Worm (Caenorhabditis elegans) whole organism, L4 larva: ENCODE data around the gene C04A2.15.

Experiments used
- F37D6.2 ChIP-seq: sonication (generic microtip); optimal IDR thresholded peaks from 2 replicates; lab custom pipeline; 2016; ENCODE audit warnings: mild to moderate bottlenecking, missing genetic modification characterization, missing compliant biosample characterization
- F49E8.2 ChIP-seq: sonication (generic microtip); optimal IDR thresholded peaks from 2 replicates; lab custom pipeline; 2016; ENCODE audit warnings: missing compliant biosample characterization, mild to moderate bottlenecking, missing genetic modification characterization, borderline replicate concordance
- R02D3.7 ChIP-seq: fragments of 150-350 bp; sonication (generic microtip); optimal IDR thresholded peaks from 3 replicates; lab custom pipeline; 2014; ENCODE audit warnings: missing biosample characterization, missing genetic modification characterization
- Y48G9A.11 ChIP-seq: fragments of 200-800 bp; sonication (Bioruptor generic); IDR thresholded peaks from 2 replicates; pipeline ENCODE4 v1.3.6; 2022; ENCODE audit warnings: missing genetic modification reagents, missing genetic modification characterization, missing compliant biosample characterization
- Y5F2A.4 ChIP-seq: fragments of 200-800 bp; sonication (Bioruptor generic); optimal IDR thresholded peaks from 2 replicates; lab custom pipeline; 2018; ENCODE audit warnings: mild to moderate bottlenecking, missing genetic modification characterization, missing compliant biosample characterization
- ZK337.2 ChIP-seq: fragments of 200-800 bp; sonication (Bioruptor generic); IDR thresholded peaks from 2 replicates; pipeline ENCODE4 v1.3.6; 2022; ENCODE audit warnings: missing genetic modification reagents, missing genetic modification characterization, missing compliant biosample characterization
- ZK546.5 ChIP-seq, 2 experiments: sonication (generic microtip); optimal IDR thresholded peaks; 2 replicates each; lab custom pipeline; 2017; ENCODE audit warnings: missing biosample characterization in 2 of 2, missing genetic modification characterization in 2 of 2
- ama-1 ChIP-seq: fragments of 150-350 bp; optimal IDR thresholded peaks from 2 replicates; lab custom pipeline; 2014; ENCODE audit warnings: inconsistent platforms, mixed read lengths
- attf-4 ChIP-seq: sonication (generic microtip); optimal IDR thresholded peaks from 3 replicates; lab custom pipeline; 2017; ENCODE audit warnings: missing biosample characterization, missing genetic modification characterization
- ceh-20 ChIP-seq: fragments of 200-800 bp; sonication (Bioruptor generic); IDR thresholded peaks from 2 replicates; pipeline ENCODE4 v1.3.6; 2022; ENCODE audit warnings: missing genetic modification reagents, missing genetic modification characterization, missing compliant biosample characterization
- ceh-62 ChIP-seq: sonication (generic microtip); optimal IDR thresholded peaks from 2 replicates; lab custom pipeline; 2017; ENCODE audit warnings: missing biosample characterization, missing genetic modification characterization
- ceh-82 ChIP-seq: sonication (generic microtip); optimal IDR thresholded peaks from 2 replicates; lab custom pipeline; 2017; ENCODE audit warnings: missing biosample characterization, missing genetic modification characterization
- cey-2 ChIP-seq: sonication (generic microtip); optimal IDR thresholded peaks from 3 replicates; lab custom pipeline; 2017; ENCODE audit warnings: missing genetic modification characterization, mild to moderate bottlenecking, missing compliant biosample characterization, antibody characterized with exemption, borderline replicate concordance; ENCODE audit not compliant: insufficient read depth
- ctbp-1 ChIP-seq: fragments of 200-800 bp; sonication (Bioruptor generic); IDR thresholded peaks from 2 replicates; pipeline ENCODE4 v1.3.6; 2022; ENCODE audit warnings: missing genetic modification reagents, missing genetic modification characterization, missing compliant biosample characterization
- daf-8 ChIP-seq: fragments of 200-800 bp; sonication (Bioruptor generic); IDR thresholded peaks from 2 replicates; pipeline ENCODE4 v1.3.6; 2022; ENCODE audit warnings: missing genetic modification characterization, missing compliant biosample characterization
- dmd-6 ChIP-seq: fragments of 200-800 bp; sonication (Bioruptor generic); IDR thresholded peaks from 2 replicates; pipeline ENCODE4 v1.3.6; 2022; ENCODE audit warnings: missing genetic modification reagents, missing genetic modification characterization, missing compliant biosample characterization
- dpl-1 ChIP-seq: fragments of 150-350 bp; optimal IDR thresholded peaks from 2 replicates; lab custom pipeline; 2014; ENCODE audit warnings: missing biosample characterization, missing genetic modification reagents, missing genetic modification characterization
- duxl-1 ChIP-seq: sonication (generic microtip); optimal IDR thresholded peaks from 2 replicates; lab custom pipeline; 2016; ENCODE audit warnings: mild to moderate bottlenecking, missing genetic modification characterization, moderate library complexity, missing compliant biosample characterization; ENCODE audit not compliant: poor library complexity
- gei-8 ChIP-seq: fragments of 200-800 bp; sonication (Bioruptor generic); optimal IDR thresholded peaks from 2 replicates; lab custom pipeline; 2018; ENCODE audit warnings: mild to moderate bottlenecking, missing genetic modification characterization, missing compliant biosample characterization
- hlh-11 ChIP-seq: fragments of 200-800 bp; sonication (Bioruptor generic); optimal IDR thresholded peaks from 2 replicates; lab custom pipeline; 2018; ENCODE audit warnings: mild to moderate bottlenecking, missing genetic modification characterization, missing compliant biosample characterization
- lin-1 ChIP-seq: fragments of 200-800 bp; sonication (Bioruptor generic); IDR thresholded peaks from 2 replicates; pipeline ENCODE4 v1.3.6; 2022; ENCODE audit warnings: missing genetic modification reagents, missing genetic modification characterization, missing compliant biosample characterization
- lin-13 ChIP-seq: fragments of 150-350 bp; optimal IDR thresholded peaks from 2 replicates; lab custom pipeline; 2014; ENCODE audit warnings: missing biosample characterization, missing genetic modification reagents, missing genetic modification characterization
- lin-15B ChIP-seq: fragments of 150-350 bp; sonication (generic microtip); optimal IDR thresholded peaks from 3 replicates; lab custom pipeline; 2014; ENCODE audit warnings: missing biosample characterization, missing genetic modification characterization
- lin-29 ChIP-seq: fragments of 200-800 bp; sonication (Bioruptor generic); IDR thresholded peaks from 2 replicates; pipeline ENCODE4 v1.3.6; 2022; ENCODE audit warnings: missing genetic modification reagents, missing genetic modification characterization, missing compliant biosample characterization
- lir-3 ChIP-seq: sonication (generic microtip); optimal IDR thresholded peaks from 2 replicates; lab custom pipeline; 2016; ENCODE audit warnings: mild to moderate bottlenecking, missing genetic modification characterization, missing compliant biosample characterization
- madf-5 ChIP-seq, 2 experiments: fragments of 200-800 bp; sonication (Bioruptor generic); IDR thresholded peaks; 2 replicates each; pipeline ENCODE4 v1.3.6; 2022; ENCODE audit warnings: missing compliant biosample characterization in 2 of 2, missing genetic modification characterization in 2 of 2
- mdl-1 ChIP-seq, 2 experiments: fragments of 150-350 bp in 1 of 2; sonication (generic microtip) in 1 of 2; optimal IDR thresholded peaks; 2 replicates each; lab custom pipeline; 2014 to 2017; ENCODE audit warnings: missing biosample characterization in 2 of 2, missing genetic modification characterization in 2 of 2
- mdt-29 ChIP-seq: fragments of 200-800 bp; sonication (Bioruptor generic); IDR thresholded peaks from 2 replicates; pipeline ENCODE4 v1.3.6; 2022; ENCODE audit warnings: missing genetic modification reagents, missing genetic modification characterization, missing compliant biosample characterization
- mep-1 ChIP-seq: fragments of 150-350 bp; sonication (generic microtip); optimal IDR thresholded peaks from 3 replicates; lab custom pipeline; 2014; ENCODE audit warnings: missing biosample characterization, missing genetic modification characterization
- mes-2 ChIP-seq: sonication (generic microtip); optimal IDR thresholded peaks from 2 replicates; lab custom pipeline; 2016; ENCODE audit warnings: missing genotype, mild to moderate bottlenecking, missing genetic modification characterization, missing compliant biosample characterization; ENCODE audit not compliant: poor library complexity, severe bottlenecking
- mxl-2 ChIP-seq: fragments of 200-800 bp; sonication (Bioruptor generic); conservative IDR thresholded peaks from 2 replicates; pipeline ENCODE4 v1.3.6; 2022; ENCODE audit warnings: missing genetic modification reagents, missing genetic modification characterization, missing compliant biosample characterization
- mxl-3 ChIP-seq: fragments of 200-800 bp; sonication (Bioruptor generic); optimal IDR thresholded peaks from 2 replicates; lab custom pipeline; 2018; ENCODE audit warnings: mild to moderate bottlenecking, missing genetic modification characterization, missing compliant biosample characterization
- nhr-11 ChIP-seq: fragments of 150-350 bp; optimal IDR thresholded peaks from 2 replicates; lab custom pipeline; 2014; ENCODE audit warnings: missing biosample characterization, missing genetic modification characterization
- nhr-237 ChIP-seq: sonication (generic microtip); optimal IDR thresholded peaks from 2 replicates; lab custom pipeline; 2017; ENCODE audit warnings: missing biosample characterization, missing genetic modification characterization
- nhr-41 ChIP-seq: fragments of 200-800 bp; sonication (Bioruptor generic); IDR thresholded peaks from 2 replicates; pipeline ENCODE4 v1.3.6; 2022; ENCODE audit warnings: missing genetic modification reagents, missing genetic modification characterization, missing compliant biosample characterization
- nhr-42 ChIP-seq: fragments of 200-800 bp; sonication (Bioruptor generic); IDR thresholded peaks from 2 replicates; pipeline ENCODE4 v1.3.6; 2022; ENCODE audit warnings: missing genetic modification characterization, missing compliant biosample characterization
- nhr-76 ChIP-seq: fragments of 150-350 bp; optimal IDR thresholded peaks from 2 replicates; lab custom pipeline; 2014; ENCODE audit warnings: missing biosample characterization, missing genetic modification characterization
- nhr-77 ChIP-seq: fragments of 150-350 bp; optimal IDR thresholded peaks from 2 replicates; lab custom pipeline; 2014; ENCODE audit warnings: missing biosample characterization, missing genetic modification characterization
- pha-4 ChIP-seq, 2 experiments: fragments of 150-350 bp in 1 of 2; fragments of 200-800 bp in 1 of 2; sonication (Bioruptor generic) in 1 of 2; IDR thresholded peaks in 1 of 2; optimal IDR thresholded peaks in 1 of 2; 2 replicates each; pipeline versions ENCODE4 v1.3.6 to Lab custom; 2014 to 2022; ENCODE audit warnings: missing genetic modification characterization in 2 of 2, missing genetic modification reagents in 2 of 2, missing biosample characterization in 1 of 2, missing compliant biosample characterization in 1 of 2
- pqm-1 ChIP-seq: sonication (generic microtip); optimal IDR thresholded peaks from 2 replicates; lab custom pipeline; 2017; ENCODE audit warnings: missing biosample characterization, missing genetic modification characterization
- saeg-2 ChIP-seq: fragments of 200-800 bp; sonication (Bioruptor generic); IDR thresholded peaks from 2 replicates; pipeline ENCODE4 v1.3.6; 2022; ENCODE audit warnings: missing genetic modification reagents, missing genetic modification characterization, missing compliant biosample characterization
- sdz-12 ChIP-seq: fragments of 200-800 bp; sonication (Bioruptor generic); optimal IDR thresholded peaks from 2 replicates; lab custom pipeline; 2018; ENCODE audit warnings: mild to moderate bottlenecking, missing genetic modification characterization, missing compliant biosample characterization
- set-16 ChIP-seq: fragments of 200-800 bp; sonication (Bioruptor generic); IDR thresholded peaks from 2 replicates; pipeline ENCODE4 v1.3.6; 2022; ENCODE audit warnings: missing genetic modification reagents, missing genetic modification characterization, missing compliant biosample characterization
- snpc-1.2 ChIP-seq: fragments of 200-800 bp; sonication (Bioruptor generic); IDR thresholded peaks from 2 replicates; pipeline ENCODE4 v1.3.6; 2022; ENCODE audit warnings: missing genetic modification reagents, missing genetic modification characterization, missing compliant biosample characterization
- spr-1 ChIP-seq: sonication (generic microtip); optimal IDR thresholded peaks from 2 replicates; lab custom pipeline; 2016; ENCODE audit warnings: mild to moderate bottlenecking, missing genetic modification characterization, missing compliant biosample characterization
- spr-3 ChIP-seq: fragments of 200-800 bp; sonication (Bioruptor generic); optimal IDR thresholded peaks from 2 replicates; lab custom pipeline; 2018; ENCODE audit warnings: mild to moderate bottlenecking, missing genetic modification characterization, missing compliant biosample characterization
- tra-1 ChIP-seq: fragments of 200-800 bp; sonication (Bioruptor generic); IDR thresholded peaks from 2 replicates; pipeline ENCODE4 v1.3.6; 2022; ENCODE audit warnings: missing genetic modification reagents, missing genetic modification characterization, missing compliant biosample characterization
- unc-130 ChIP-seq: sonication (generic microtip); optimal IDR thresholded peaks from 2 replicates; lab custom pipeline; 2016; ENCODE audit warnings: missing genetic modification reagents, missing genetic modification characterization, missing compliant biosample characterization
- unc-39 ChIP-seq: sonication (generic microtip); optimal IDR thresholded peaks from 2 replicates; lab custom pipeline; 2017; ENCODE audit warnings: missing biosample characterization, missing genetic modification characterization
- ztf-11 ChIP-seq: fragments of 150-350 bp; optimal IDR thresholded peaks from 2 replicates; lab custom pipeline; 2014; ENCODE audit warnings: missing biosample characterization, missing genetic modification characterization
- ztf-7 ChIP-seq: fragments of 150-350 bp; optimal IDR thresholded peaks from 2 replicates; lab custom pipeline; 2014; ENCODE audit warnings: missing biosample characterization, missing genetic modification characterization

Gene C04A2.15

ce11 chrII:6833781-6834339 is 18.2 kb upstream of the C04A2.15 start (continued):
- peak; percentile 73 for TF ChIP-seq mxl-3 (GFP tag; lab: Kevin White, UChicago)
- TF ChIP-seq ceh-82: no peak
- no peak for TF ChIP-seq nhr-76 (tag; lab: Kevin White, UChicago)
- no peak for TF ChIP-seq madf-5 (GFP tag; IDR thresholded peaks at IDR 0.05; lab: Robert Waterston, UW)
- no peak for TF ChIP-seq daf-8 (GFP tag; lab: Robert Waterston, UW)
- TF ChIP-seq mdl-1 (tag; optimal IDR thresholded peaks at IDR 0.05; lab: Kevin White, UChicago): no peak
- peak; percentile 61; the same call in 1 of the 2 replicates for TF ChIP-seq lin-1
- no peak for TF ChIP-seq dpl-1 (GFP tag; lab: Kevin White, UChicago)
- TF ChIP-seq set-16 (GFP tag; lab: Robert Waterston, UW): 0 out of 2 replicates have a peak, but pooled peaks have one; percentile 17
- no peak for TF ChIP-seq ceh-20 (GFP tag; lab: Robert Waterston, UW)
- no peak for TF ChIP-seq ceh-62 (tag; lab: Kevin White, UChicago)
- TF ChIP-seq attf-4 (tag; lab: Kevin White, UChicago): no peak
- no peak for TF ChIP-seq ama-1 (lab: Kevin White, UChicago)
- no peak for TF ChIP-seq pha-4 (GFP tag; IDR thresholded peaks at IDR 0.05; lab: Robert Waterston, UW)
- TF ChIP-seq pha-4 (tag; optimal IDR thresholded peaks at IDR 0.05; lab: Kevin White, UChicago): no peak
- no peak for TF ChIP-seq tra-1 (GFP tag; lab: Robert Waterston, UW)
- no peak for TF ChIP-seq mdt-29
- no peak for TF ChIP-seq nhr-41
- no peak; the same call in 1 of the 2 replicates for TF ChIP-seq ctbp-1
- TF ChIP-seq snpc-1.2: no peak
- TF ChIP-seq unc-39 (tag; lab: Kevin White, UChicago): no peak
- no peak for TF ChIP-seq nhr-77 (tag; lab: Kevin White, UChicago)
- TF ChIP-seq nhr-237 (tag; lab: Kevin White, UChicago): no peak
- TF ChIP-seq pqm-1 (tag; lab: Kevin White, UChicago): no peak
- TF ChIP-seq sdz-12 (GFP tag; lab: Kevin White, UChicago): no peak
- TF ChIP-seq mep-1 (tag; lab: Kevin White, UChicago): peak; percentile 55
- peak; percentile 79 for TF ChIP-seq hlh-11 (tag; lab: Kevin White, UChicago)
- no peak for TF ChIP-seq R02D3.7 (tag; lab: Kevin White, UChicago)
- TF ChIP-seq ZK337.2: no peak
- no peak for TF ChIP-seq nhr-42 (GFP tag; lab: Robert Waterston, UW)
- no peak for TF ChIP-seq duxl-1 (tag; lab: Kevin White, UChicago)
- no peak for TF ChIP-seq lir-3 (tag; lab: Kevin White, UChicago)
- TF ChIP-seq Y48G9A.11: no peak
- no peak for TF ChIP-seq saeg-2 (GFP tag; lab: Robert Waterston, UW)
- no peak for TF ChIP-seq lin-29 (GFP tag; lab: Robert Waterston, UW)
- no peak for TF ChIP-seq lin-13 (GFP tag; lab: Kevin White, UChicago)
- peak; percentile 5 for TF ChIP-seq nhr-11 (tag; lab: Kevin White, UChicago)
- TF ChIP-seq unc-130 (GFP tag; lab: Kevin White, UChicago): no peak
- TF ChIP-seq ztf-11: no peak
- TF ChIP-seq F49E8.2 (tag; lab: Kevin White, UChicago): no peak
- TF ChIP-seq cey-2 (tag; lab: Kevin White, UChicago): no peak
- TF ChIP-seq mes-2 (tag; lab: Kevin White, UChicago): peak; percentile 22
- no peak for TF ChIP-seq spr-3 (GFP tag; lab: Kevin White, UChicago)
- TF ChIP-seq Y5F2A.4 (GFP tag; lab: Kevin White, UChicago): no peak
- no peak for TF ChIP-seq ztf-7 (tag; lab: Kevin White, UChicago)
- no peak for TF ChIP-seq lin-15B (tag; lab: Kevin White, UChicago)
- TF ChIP-seq F37D6.2 (tag; lab: Kevin White, UChicago): no peak
- peak; percentile 54 for TF ChIP-seq dmd-6 (GFP tag; lab: Robert Waterston, UW)
- TF ChIP-seq ZK546.5 (tag; optimal IDR thresholded peaks at IDR 0.05; lab: Kevin White, UChicago): no peak
- TF ChIP-seq spr-1 (tag; lab: Kevin White, UChicago): no peak
- TF ChIP-seq gei-8 (GFP tag; lab: Kevin White, UChicago): no peak
- TF ChIP-seq mxl-2 (GFP tag; lab: Robert Waterston, UW): no peak
